Worm (Caenorhabditis elegans): ENCODE data around the gene hlh-10.

ce11 chrV:9262708-9263107 is 19.3 kb downstream of the hlh-10 start:
- TF ChIP-seq ztf-11 (tag; optimal IDR thresholded peaks at IDR 0.05) (no peak), unc-39 (tag; optimal IDR thresholded peaks at IDR 0.05) (no peak), aly-2 (tag; optimal IDR thresholded peaks at IDR 0.05) (no peak), lin-39 (tag; optimal IDR thresholded peaks at IDR 0.05) (no peak)

Measured in whole organism, L2 larva.